Worm (Caenorhabditis elegans): Measurements from ENCODE around the gene chil-13.
"Not testable (repeated sequence)": the region's sequence is repeated elsewhere in the genome, so short reads cannot be mapped to it uniquely, and the experiment has no call there.

chil-13 gene

DNA sequence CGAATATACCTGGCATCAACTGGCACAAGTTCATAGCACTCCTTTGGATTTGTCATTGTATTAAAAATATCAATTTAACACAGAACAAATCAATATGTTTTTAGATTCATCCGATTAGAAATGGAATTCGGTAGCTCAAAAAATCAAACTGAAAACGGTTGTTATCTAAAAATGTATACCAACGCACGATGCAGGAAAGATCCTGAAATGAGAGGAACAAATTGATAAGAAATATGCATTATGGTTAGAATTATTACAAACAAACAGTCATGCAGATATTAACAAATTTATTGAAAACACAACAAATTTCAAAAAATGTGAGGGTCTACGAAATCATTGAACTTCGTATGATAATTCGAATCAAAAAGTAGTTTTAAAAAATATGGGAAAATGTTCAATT is 31.9 kb upstream of the chil-13 start, which contains the start of gene T19H5.6:
Gene T19H5.6 (minus strand): TSS at position 195 of the 400 bp plus-strand sequence.
- TF ChIP-seq blmp-1 (tag; optimal IDR thresholded peaks at IDR 0.05) (no peak), mab-5 (tag; optimal IDR thresholded peaks at IDR 0.05) (no peak), flh-1 (GFP tag; optimal IDR thresholded peaks at IDR 0.05) (no peak), lsy-2 (tag; optimal IDR thresholded peaks at IDR 0.05) (no peak), pha-4 (tag; optimal IDR thresholded peaks at IDR 0.05) (no peak), nhr-76 (tag; optimal IDR thresholded peaks at IDR 0.05) (no peak), cnd-1 (tag; optimal IDR thresholded peaks at IDR 0.05) (no peak), ztf-11 (tag; optimal IDR thresholded peaks at IDR 0.05) (no peak), lin-13 (tag; optimal IDR thresholded peaks at IDR 0.05) (no peak), snpc-4 (tag; optimal IDR thresholded peaks at IDR 0.05) (no peak), unc-39 (tag; optimal IDR thresholded peaks at IDR 0.05) (no peak), drap-1 (GFP tag; optimal IDR thresholded peaks at IDR 0.05) (no peak), elt-3 (tag; optimal IDR thresholded peaks at IDR 0.05) (no peak), sem-2 (GFP tag; optimal IDR thresholded peaks at IDR 0.05) (no peak), ceh-39 (tag; optimal IDR thresholded peaks at IDR 0.05) (no peak), mls-2 (tag; optimal IDR thresholded peaks at IDR 0.05) (no peak), ceh-83 (GFP tag; optimal IDR thresholded peaks at IDR 0.05) (no peak)

DNA sequence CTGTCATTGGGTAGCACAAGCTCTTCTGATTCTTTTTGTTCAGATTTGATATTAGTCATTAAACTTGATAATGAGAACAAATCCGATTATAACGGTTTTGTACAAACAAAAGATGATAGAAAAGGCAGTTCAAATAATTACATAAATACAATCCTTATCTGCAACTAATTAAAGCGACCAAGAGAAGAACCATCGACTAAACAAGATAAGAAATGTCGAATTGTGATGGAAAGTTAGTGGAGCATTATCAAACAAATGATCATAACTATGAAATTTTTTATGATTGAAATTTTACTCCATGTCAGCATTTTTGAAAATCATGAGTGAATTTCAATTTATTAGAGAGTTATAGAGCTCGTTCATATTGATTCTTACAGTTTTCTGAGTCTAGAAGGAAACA is 30.3 kb upstream of the chil-13 start, which contains the start of gene chil-23:
Gene chil-23 (minus strand): TSS at position 198 of the 400 bp plus-strand sequence.
- TF ChIP-seq drap-1 (GFP tag; optimal IDR thresholded peaks at IDR 0.05), result no peak
- no peak for TF ChIP-seq hlh-1 (tag; optimal IDR thresholded peaks at IDR 0.05)
- no peak for TF ChIP-seq unc-39 (tag; optimal IDR thresholded peaks at IDR 0.05)

DNA sequence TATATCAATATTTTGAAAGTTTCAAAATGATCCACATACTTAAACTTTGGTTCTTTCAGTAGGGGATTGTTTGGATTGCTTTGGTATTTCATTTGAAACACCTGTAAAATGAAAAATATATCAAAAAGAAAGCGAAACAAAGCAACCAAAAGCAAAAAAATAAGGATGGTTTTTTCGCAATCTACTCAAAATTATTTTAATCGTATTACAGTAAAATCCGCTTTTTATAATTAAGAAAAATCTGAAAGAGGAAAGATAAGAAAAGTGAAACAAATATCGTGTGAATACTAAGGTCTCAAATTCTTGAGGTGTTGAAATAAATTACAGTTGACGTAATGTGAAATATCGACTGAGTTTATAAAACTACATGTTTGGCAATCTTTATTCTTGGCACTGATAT is 28.0 kb upstream of the chil-13 start, which contains the start of gene chil-22:
Gene chil-22 (minus strand): TSS at position 101 of the 400 bp plus-strand sequence.
- TF ChIP-seq ces-1 (GFP tag; optimal IDR thresholded peaks at IDR 0.05) (no peak), lsy-2 (tag; optimal IDR thresholded peaks at IDR 0.05) (no peak), nhr-237 (tag; optimal IDR thresholded peaks at IDR 0.05) (no peak), lin-32 (GFP tag; optimal IDR thresholded peaks at IDR 0.05) (no peak)

DNA sequence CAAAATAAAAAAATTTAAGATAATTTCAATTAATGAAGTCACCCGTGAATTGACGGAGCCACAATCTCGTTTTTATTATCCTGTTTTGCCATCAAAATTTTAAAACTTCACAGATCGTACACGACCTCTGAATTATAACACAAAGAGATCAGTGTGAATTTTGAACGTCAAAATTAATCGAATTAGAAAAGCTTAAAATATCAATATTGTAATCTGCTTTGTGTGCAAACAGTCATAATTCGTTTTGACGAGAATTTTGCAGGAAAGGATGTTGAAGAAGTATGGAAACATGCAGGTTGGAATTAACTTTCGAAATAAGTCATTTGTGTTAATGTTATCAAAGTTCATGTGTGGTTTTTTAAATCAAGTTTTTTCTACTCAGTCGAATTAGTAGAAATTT is 23.8 kb upstream of the chil-13 start, which contains the start of gene chil-21:
Gene chil-21 (minus strand): TSS at position 101 of the 400 bp plus-strand sequence.
- TF ChIP-seq ceh-83 (GFP tag; optimal IDR thresholded peaks at IDR 0.05); ces-1 (GFP tag; optimal IDR thresholded peaks at IDR 0.05); ztf-11 (tag; optimal IDR thresholded peaks at IDR 0.05): not testable (repeated sequence)

DNA sequence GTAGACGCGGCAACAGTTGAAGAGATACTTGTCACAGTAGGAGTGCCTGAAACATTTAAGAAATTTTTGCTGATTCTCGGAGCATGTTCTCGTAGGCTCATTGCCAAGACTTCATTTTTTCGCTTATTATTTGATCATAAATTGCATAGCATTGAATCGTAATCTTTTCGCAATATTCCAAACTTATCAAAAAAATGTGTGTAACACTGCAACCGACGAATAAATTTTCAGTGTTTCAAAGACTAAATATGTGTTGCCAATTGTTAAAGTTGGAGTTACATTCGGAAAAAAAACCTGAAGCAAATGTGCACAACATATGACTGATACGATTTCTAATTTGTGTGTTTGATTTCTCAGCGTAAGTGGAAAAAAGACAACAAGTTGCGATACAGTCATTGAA is 21.3 kb upstream of the chil-13 start, which contains the start of gene R09D1.14:
Gene R09D1.14 (minus strand): TSS at position 101 of the 400 bp plus-strand sequence.
- TF ChIP-seq lin-32 (GFP tag; optimal IDR thresholded peaks at IDR 0.05); unc-39 (tag; optimal IDR thresholded peaks at IDR 0.05); zip-8 (tag; optimal IDR thresholded peaks at IDR 0.05): not testable (repeated sequence)

DNA sequence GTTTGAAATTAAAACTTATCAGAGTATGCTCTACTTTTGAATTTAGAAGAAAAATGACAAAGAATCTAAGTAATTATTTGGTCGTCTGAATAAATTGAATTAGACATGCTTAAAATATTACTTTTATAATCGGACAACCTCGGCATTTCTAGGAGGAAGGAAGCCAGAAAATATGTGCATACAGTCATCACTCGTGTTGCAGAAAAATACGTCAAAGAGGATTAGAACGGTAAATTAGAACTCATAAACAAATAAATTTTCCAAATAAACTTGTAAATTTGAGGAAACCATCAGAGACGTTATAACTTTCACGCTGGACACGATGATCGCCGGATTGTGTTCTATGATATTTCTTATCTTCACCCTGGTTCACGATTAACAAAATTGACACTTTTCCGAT is 16.2 kb upstream of the chil-13 start, which contains the start of gene chil-19:
Gene chil-19 (minus strand): TSS at position 101 of the 400 bp plus-strand sequence.
- TF ChIP-seq elt-3 (tag; optimal IDR thresholded peaks at IDR 0.05) (no peak), elt-1 (tag; optimal IDR thresholded peaks at IDR 0.05; ENCODE audit: borderline replicate concordance, insufficient read depth) (no peak), snpc-4 (tag; optimal IDR thresholded peaks at IDR 0.05) (no peak), sptf-1 (tag; optimal IDR thresholded peaks at IDR 0.05) (no peak), ham-2 (GFP tag; optimal IDR thresholded peaks at IDR 0.05) (no peak), mls-2 (tag; optimal IDR thresholded peaks at IDR 0.05) (no peak), blmp-1 (tag; optimal IDR thresholded peaks at IDR 0.05) (no peak), flh-1 (GFP tag; optimal IDR thresholded peaks at IDR 0.05) (no peak), unc-62 (GFP tag; optimal IDR thresholded peaks at IDR 0.05) (no peak), M03D4.4 (tag; optimal IDR thresholded peaks at IDR 0.05) (no peak)

DNA sequence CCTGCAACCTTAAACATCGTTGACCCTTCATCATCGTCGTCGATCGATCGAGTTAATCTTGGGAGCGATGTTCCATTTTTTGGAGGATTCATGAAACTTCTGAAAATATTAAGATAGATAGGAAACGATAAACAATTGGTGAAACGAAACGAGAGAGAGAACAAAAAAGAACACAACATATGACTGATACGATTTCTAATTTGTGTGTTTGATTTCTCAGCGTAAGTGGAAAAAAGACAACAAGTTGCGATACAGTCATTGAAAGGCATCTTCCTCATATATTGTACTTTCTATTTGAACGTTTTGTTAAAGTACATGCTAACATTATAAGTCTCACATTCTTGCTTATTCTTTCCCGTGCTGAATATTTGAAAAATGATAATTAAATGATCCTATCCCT is 14.0 kb upstream of the chil-13 start, which contains the start of gene R09D1.12:
Gene R09D1.12 (minus strand): TSS at position 101 of the 400 bp plus-strand sequence.
- TF ChIP-seq ceh-83 (GFP tag; optimal IDR thresholded peaks at IDR 0.05); cnd-1 (tag; optimal IDR thresholded peaks at IDR 0.05); mep-1 (tag; optimal IDR thresholded peaks at IDR 0.05): not testable (repeated sequence)

Measured in whole organism, mixed stage, embryonic.